Fruit fly (Drosophila melanogaster): Measurements from ENCODE around the gene CG12984.

DNA sequence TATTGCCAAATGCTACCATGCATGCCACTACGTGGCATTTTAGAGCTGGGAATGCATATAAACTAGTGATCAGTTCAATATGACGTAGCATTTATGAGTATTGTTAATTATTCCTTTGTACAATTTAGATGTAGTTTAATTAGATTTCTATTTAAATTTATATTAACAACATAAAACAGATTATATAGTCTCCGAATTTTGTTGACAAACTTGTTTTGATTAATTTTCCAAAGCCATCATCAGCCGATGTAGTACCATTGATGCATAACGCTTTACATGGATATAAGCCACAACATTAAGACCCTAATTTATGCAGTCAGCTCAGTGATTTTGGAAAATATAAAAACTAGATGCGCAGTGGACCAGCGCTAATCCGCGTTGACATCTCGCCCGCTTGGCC lies 8.9 kb upstream of the CG12984 start:
- TF ChIP-seq CTCF (optimal IDR thresholded peaks at IDR 0.05) (no peak), CG8478 (optimal IDR thresholded peaks at IDR 0.05) (no peak)

Data from S2 (cell line).